Worm (Caenorhabditis elegans): ENCODE results near the gene tdp-1.

tdp-1 gene

DNA sequence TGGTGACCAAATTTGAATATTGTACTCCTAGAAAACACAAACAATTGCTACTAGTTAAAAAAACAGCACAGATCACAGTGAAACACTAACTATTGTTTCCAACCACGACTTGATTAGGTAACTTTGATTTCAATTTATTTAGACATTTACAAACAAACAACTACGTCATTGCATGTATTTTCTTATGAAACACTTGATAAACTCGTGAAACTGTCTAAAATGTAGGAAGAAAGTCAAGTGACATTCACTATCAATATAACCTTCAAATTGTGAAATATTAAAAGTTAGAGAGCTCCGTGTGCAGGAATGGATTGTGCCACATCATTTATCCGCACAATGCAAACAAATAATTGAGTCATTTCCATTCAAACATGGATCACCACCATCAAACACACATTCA is 7.4 kb upstream of the tdp-1 start:
- TF ChIP-seq lin-35 (GFP tag; optimal IDR thresholded peaks at IDR 0.05) (peak in 1 of 2 experiments; percentile 20), hlh-17 (GFP tag; optimal IDR thresholded peaks at IDR 0.05; ENCODE audit: borderline replicate concordance) (no peak), ets-5 (GFP tag; IDR thresholded peaks at IDR 0.05) (no peak), jun-1 (tag; optimal IDR thresholded peaks at IDR 0.05) (no peak), hpl-2 (GFP tag; optimal IDR thresholded peaks at IDR 0.05) (peak; percentile 1), irx-1 (tag; optimal IDR thresholded peaks at IDR 0.05) (no peak), snu-23 (GFP tag; optimal IDR thresholded peaks at IDR 0.05) (no peak), lin-13 (GFP tag; optimal IDR thresholded peaks at IDR 0.05) (no peak), ces-1 (GFP tag; optimal IDR thresholded peaks at IDR 0.05) (no peak), swsn-7 (tag; optimal IDR thresholded peaks at IDR 0.05) (no peak), pax-3 (tag; optimal IDR thresholded peaks at IDR 0.05) (no peak), skn-1 (tag; optimal IDR thresholded peaks at IDR 0.05) (no peak), C04F5.9 (tag; optimal IDR thresholded peaks at IDR 0.05) (no peak), mef-2 (tag; optimal IDR thresholded peaks at IDR 0.05) (no peak), sox-4 (tag; optimal IDR thresholded peaks at IDR 0.05) (no peak), elt-2 (tag; optimal IDR thresholded peaks at IDR 0.05) (peak; percentile 19), ztf-4 (tag; optimal IDR thresholded peaks at IDR 0.05) (no peak)

DNA sequence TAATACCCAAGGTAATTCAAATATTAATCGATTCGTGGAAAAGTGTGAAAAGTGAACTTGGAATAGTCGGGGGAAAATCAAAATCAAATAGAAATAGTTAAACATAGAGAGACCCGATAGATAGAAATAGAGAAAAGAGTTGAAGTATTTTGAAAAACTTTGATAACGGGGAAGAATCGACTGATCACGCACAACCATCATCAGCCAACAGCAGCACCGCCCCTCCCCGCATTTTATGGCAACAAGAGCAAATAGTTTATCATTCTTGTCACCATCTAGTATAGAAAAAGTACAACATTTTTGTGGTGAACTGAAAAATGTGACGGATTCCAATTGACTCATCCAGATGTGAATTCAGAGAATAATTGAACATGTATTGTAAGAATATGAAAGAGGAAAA is 6.0 kb upstream of the tdp-1 start:
- TF ChIP-seq lin-35 (GFP tag; optimal IDR thresholded peaks at IDR 0.05) = peak in 1 of 2 experiments; percentile 31
- TF ChIP-seq fkh-10 (GFP tag; optimal IDR thresholded peaks at IDR 0.05) = no peak
- TF ChIP-seq aly-2 (tag; optimal IDR thresholded peaks at IDR 0.05) = no peak
- TF ChIP-seq swsn-7 (tag; optimal IDR thresholded peaks at IDR 0.05) = no peak
- TF ChIP-seq efl-1 (optimal IDR thresholded peaks at IDR 0.05) = no peak
- TF ChIP-seq efl-1 (GFP tag; optimal IDR thresholded peaks at IDR 0.05 in 1 of 2) = peak in 1 of 2 experiments; percentile 49
- no peak for TF ChIP-seq lin-39 (tag; optimal IDR thresholded peaks at IDR 0.05)
- TF ChIP-seq nhr-85 (tag) = no peak

DNA sequence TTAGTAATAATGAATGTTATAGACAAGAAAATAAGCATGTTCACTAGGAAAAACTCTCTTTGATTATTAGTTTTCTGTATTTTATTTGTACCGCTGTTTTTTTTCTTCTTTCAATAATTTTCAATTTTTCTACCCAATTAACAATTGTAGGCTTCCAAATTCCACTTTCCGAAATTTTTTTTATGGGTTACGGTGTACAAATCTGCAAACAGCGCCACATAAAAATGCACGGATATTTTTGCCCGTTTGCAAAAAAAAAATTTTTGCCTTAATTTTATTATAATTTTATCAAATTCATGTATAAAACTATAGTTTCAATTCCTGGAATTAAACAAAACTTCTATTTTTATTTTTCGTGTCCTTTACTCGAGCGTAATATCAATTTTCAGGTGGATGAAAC is 4.8 kb upstream of the tdp-1 start, which contains the start of gene ooc-5:
TSS of gene ooc-5 (plus strand) at position 381 of the 400 bp plus-strand sequence.
- TF ChIP-seq efl-1 (optimal IDR thresholded peaks at IDR 0.05) (peak in 1 of 2 experiments; percentile 5), efl-1 (GFP tag; optimal IDR thresholded peaks at IDR 0.05 in 1 of 2) (peak in 1 of 2 experiments; percentile 8), ceh-82 (tag; optimal IDR thresholded peaks at IDR 0.05) (no peak), F16B12.6 (tag; optimal IDR thresholded peaks at IDR 0.05) (peak; percentile 74), lsy-2 (tag; optimal IDR thresholded peaks at IDR 0.05) (peak; percentile 84 to 97), skn-1 (tag; optimal IDR thresholded peaks at IDR 0.05) (peak; percentile 1), nhr-19 (GFP tag; conservative IDR thresholded peaks at IDR 0.05) (no peak), lin-14 (GFP tag; optimal IDR thresholded peaks at IDR 0.05) (no peak), dpl-1 (GFP tag; optimal IDR thresholded peaks at IDR 0.05) (peak in 2 of 3 experiments; percentile 8 to 41), mep-1 (tag; optimal IDR thresholded peaks at IDR 0.05) (peak; percentile 28)

DNA sequence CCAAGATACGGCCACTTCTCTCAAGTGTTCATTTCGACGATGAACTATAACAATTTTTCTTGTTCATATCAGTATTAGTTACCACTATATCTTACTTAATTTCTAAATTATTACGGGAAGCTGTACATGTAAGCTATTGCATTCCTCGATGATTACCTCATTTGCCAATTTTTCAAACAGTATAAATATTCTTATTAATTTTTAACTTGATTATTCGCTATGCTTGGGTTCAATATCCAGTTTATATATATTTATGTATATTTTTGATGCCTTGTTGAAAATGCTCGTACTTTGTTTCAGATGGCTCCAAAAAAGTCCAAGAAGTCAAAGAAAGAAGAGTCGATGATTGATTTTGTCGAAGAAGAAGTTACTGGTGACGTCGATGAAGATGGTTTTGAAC is 3.3 kb upstream of the tdp-1 start, which contains the start of gene F44G4.1:
TSS of gene F44G4.1 (plus strand) at position 301 of the 400 bp plus-strand sequence.
- TF ChIP-seq nhr-237 (tag; optimal IDR thresholded peaks at IDR 0.05) (no peak), tbx-2 (tag; optimal IDR thresholded peaks at IDR 0.05) (no peak), C16A3.4 (tag; optimal IDR thresholded peaks at IDR 0.05) (no peak), aly-2 (tag; optimal IDR thresholded peaks at IDR 0.05) (no peak), lin-14 (GFP tag; optimal IDR thresholded peaks at IDR 0.05) (no peak), dsc-1 (tag; optimal IDR thresholded peaks at IDR 0.05) (no peak), mep-1 (tag; optimal IDR thresholded peaks at IDR 0.05) (no peak), lsy-2 (tag; optimal IDR thresholded peaks at IDR 0.05) (no peak), unc-62 (GFP tag; optimal IDR thresholded peaks at IDR 0.05) (no peak), lin-39 (tag; optimal IDR thresholded peaks at IDR 0.05) (no peak)

DNA sequence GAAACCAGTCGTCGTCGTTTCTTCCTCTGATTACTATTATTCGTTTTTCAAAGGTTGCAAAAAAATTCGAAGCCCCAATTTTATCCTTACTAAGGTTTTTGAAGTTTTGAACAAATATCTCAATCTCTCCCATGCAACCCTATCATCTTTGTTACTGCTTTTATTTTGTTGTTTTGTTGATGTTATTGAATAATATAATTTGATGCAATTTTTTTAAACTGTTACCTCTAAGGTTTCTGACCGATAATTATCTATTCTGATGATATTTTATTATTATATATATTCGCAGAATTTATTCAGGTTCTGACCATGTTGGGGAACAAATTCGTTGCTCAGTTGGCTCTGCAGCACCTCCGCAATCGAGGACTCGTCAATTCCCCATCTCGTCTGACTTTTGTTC is 1.6 kb upstream of the tdp-1 start, which contains the start of gene ndub-2:
TSS of gene ndub-2 (plus strand) at position 301 of the 400 bp plus-strand sequence.
- no peak for TF ChIP-seq lsy-2 (tag; optimal IDR thresholded peaks at IDR 0.05)
- no peak for TF ChIP-seq efl-1 (optimal IDR thresholded peaks at IDR 0.05)
- peak in 1 of 2 experiments; percentile 45 for TF ChIP-seq efl-1 (GFP tag; optimal IDR thresholded peaks at IDR 0.05 in 1 of 2)

All from whole organism, L1 larva.